Fruit fly (Drosophila melanogaster) whole organism, prepupa: ENCODE data around the gene JMJD4.
A peak's percentile ranks its signal among the peaks of the same experiment; 100 is the strongest.

ENCODE experiments used
- Blimp-1 ChIP-seq: fragments of 200-800 bp; sonication (Bioruptor generic); optimal IDR thresholded peaks from 3 replicates; lab custom pipeline; 2017; ENCODE audit warnings: missing biosample characterization, missing genetic modification characterization, mild to moderate bottlenecking, moderate library complexity, missing genetic modification reagents
- CG10631 ChIP-seq: fragments of 200-800 bp; sonication (Bioruptor generic); optimal IDR thresholded peaks from 2 replicates; lab custom pipeline; 2016; ENCODE audit warnings: missing biosample characterization, missing genetic modification characterization
- CG10669 ChIP-seq: fragments of 200-800 bp; sonication (Bioruptor generic); optimal IDR thresholded peaks from 3 replicates; lab custom pipeline; 2018; ENCODE audit warnings: missing biosample characterization, mild to moderate bottlenecking, missing genetic modification characterization, moderate library complexity
- CG11294 ChIP-seq: fragments of 200-800 bp; sonication (Bioruptor generic); IDR thresholded peaks from 2 replicates; pipeline ENCODE4 v1.3.6; 2022; ENCODE audit warnings: missing biosample characterization, missing genetic modification characterization
- CG11762 ChIP-seq: fragments of 200-800 bp; sonication (Bioruptor generic); optimal IDR thresholded peaks from 3 replicates; lab custom pipeline; 2016; ENCODE audit warnings: missing biosample characterization, missing genetic modification characterization; ENCODE audit not compliant: insufficient read depth
- CG11902 ChIP-seq: fragments of 200-800 bp; sonication (Bioruptor generic); optimal IDR thresholded peaks from 3 replicates; lab custom pipeline; 2016; ENCODE audit warnings: missing biosample characterization, missing genetic modification characterization
- CG1621 ChIP-seq: fragments of 200-800 bp; sonication (Bioruptor generic); optimal IDR thresholded peaks from 3 replicates; lab custom pipeline; 2018; ENCODE audit warnings: missing biosample characterization, mild to moderate bottlenecking, missing genetic modification characterization
- CG16779 ChIP-seq: fragments of 200-800 bp; sonication (Bioruptor generic); optimal IDR thresholded peaks from 3 replicates; lab custom pipeline; 2017; ENCODE audit warnings: missing biosample characterization, mild to moderate bottlenecking, missing genetic modification characterization
- CG3032 ChIP-seq: fragments of 200-800 bp; optimal IDR thresholded peaks from 2 replicates; lab custom pipeline; 2019; ENCODE audit warnings: missing biosample characterization, mild to moderate bottlenecking, missing genetic modification characterization, moderate library complexity
- CG31627 ChIP-seq: fragments of 200-800 bp; sonication (Bioruptor generic); optimal IDR thresholded peaks from 3 replicates; lab custom pipeline; 2016; ENCODE audit warnings: missing biosample characterization, missing genetic modification characterization
- CG34406 ChIP-seq: fragments of 200-800 bp; sonication (Bioruptor generic); optimal IDR thresholded peaks from 3 replicates; lab custom pipeline; 2016; ENCODE audit warnings: missing biosample characterization, missing genetic modification characterization
- CG3919 ChIP-seq: fragments of 200-800 bp; sonication (Bioruptor generic); optimal IDR thresholded peaks from 3 replicates; lab custom pipeline; 2016; ENCODE audit warnings: missing biosample characterization, missing genetic modification characterization
- CG4318 ChIP-seq: fragments of 200-800 bp; sonication (Bioruptor generic); optimal IDR thresholded peaks from 3 replicates; lab custom pipeline; 2017; ENCODE audit warnings: missing biosample characterization, mild to moderate bottlenecking, missing genetic modification characterization
- CG6163 ChIP-seq: fragments of 200-800 bp; sonication (Bioruptor generic); IDR thresholded peaks from 3 replicates; pipeline ENCODE4 v1.3.6; 2022; ENCODE audit warnings: missing biosample characterization, missing genetic modification characterization
- CG6276 ChIP-seq: fragments of 200-800 bp; sonication (Bioruptor generic); optimal IDR thresholded peaks from 2 replicates; lab custom pipeline; 2017; ENCODE audit warnings: missing biosample characterization, mild to moderate bottlenecking, missing genetic modification characterization
- CG6792 ChIP-seq: fragments of 200-800 bp; sonication (Bioruptor generic); optimal IDR thresholded peaks from 3 replicates; lab custom pipeline; 2016; ENCODE audit warnings: missing biosample characterization, missing genetic modification characterization
- CG6808 ChIP-seq: fragments of 200-800 bp; sonication (Bioruptor generic); optimal IDR thresholded peaks from 3 replicates; lab custom pipeline; 2017; ENCODE audit warnings: missing biosample characterization, missing genetic modification characterization, mild to moderate bottlenecking, moderate library complexity, missing genetic modification reagents
- CG6854 ChIP-seq: fragments of 200-800 bp; sonication (Bioruptor generic); optimal IDR thresholded peaks from 2 replicates; lab custom pipeline; 2017; ENCODE audit warnings: missing biosample characterization, mild to moderate bottlenecking, missing genetic modification characterization
- CG8119 ChIP-seq: fragments of 200-800 bp; sonication (Bioruptor generic); IDR thresholded peaks from 3 replicates; pipeline ENCODE4 v1.3.6; 2022; ENCODE audit warnings: missing biosample characterization, missing genetic modification characterization
- CG8319 ChIP-seq: fragments of 200-800 bp; sonication (Bioruptor generic); optimal IDR thresholded peaks from 3 replicates; lab custom pipeline; 2016; ENCODE audit warnings: missing biosample characterization, missing genetic modification characterization
- CG8632 ChIP-seq: fragments of 200-800 bp; sonication (Bioruptor generic); optimal IDR thresholded peaks from 3 replicates; lab custom pipeline; 2016; ENCODE audit warnings: missing biosample characterization, missing genetic modification characterization
- CG9139 ChIP-seq: fragments of 200-800 bp; sonication (Bioruptor generic); optimal IDR thresholded peaks from 3 replicates; lab custom pipeline; 2017; ENCODE audit warnings: missing biosample characterization, mild to moderate bottlenecking, missing genetic modification characterization
- Eip78C ChIP-seq: fragments of 200-800 bp; sonication (Bioruptor generic); peaks from one replicate; lab custom pipeline; 2016; ENCODE audit warnings: missing biosample characterization, missing genetic modification characterization
- Eip93F ChIP-seq: fragments of 200-800 bp; sonication (Bioruptor generic); optimal IDR thresholded peaks from 2 replicates; lab custom pipeline; 2016; ENCODE audit warnings: missing biosample characterization, mild to moderate bottlenecking, missing genetic modification characterization
- Ets96B ChIP-seq: fragments of 200-800 bp; optimal IDR thresholded peaks from 2 replicates; lab custom pipeline; 2019; ENCODE audit warnings: missing biosample characterization, mild to moderate bottlenecking, missing genetic modification characterization, moderate library complexity
- Gug ChIP-seq: fragments of 200-800 bp; sonication (Bioruptor generic); IDR thresholded peaks from 2 replicates; pipeline ENCODE4 v1.3.6; 2022; ENCODE audit warnings: missing biosample characterization, missing genetic modification characterization
- Hr38 ChIP-seq: sonication (Bioruptor generic); optimal IDR thresholded peaks from 2 replicates; lab custom pipeline; 2016; ENCODE audit warnings: missing biosample characterization, missing genetic modification characterization
- Hr39 ChIP-seq: fragments of 200-800 bp; sonication (Bioruptor generic); optimal IDR thresholded peaks from 2 replicates; lab custom pipeline; 2016; ENCODE audit warnings: missing biosample characterization, missing genetic modification characterization
- Met ChIP-seq: fragments of 200-800 bp; sonication (Bioruptor generic); optimal IDR thresholded peaks from 3 replicates; lab custom pipeline; 2016; ENCODE audit warnings: missing biosample characterization, missing genetic modification characterization
- Sox102F ChIP-seq: fragments of 200-800 bp; sonication (Bioruptor generic); optimal IDR thresholded peaks from 2 replicates; lab custom pipeline; 2016; ENCODE audit warnings: missing biosample characterization, mild to moderate bottlenecking, missing genetic modification characterization
- Sox14 ChIP-seq: fragments of 200-800 bp; sonication (Bioruptor generic); optimal IDR thresholded peaks from 3 replicates; lab custom pipeline; 2016; ENCODE audit warnings: missing biosample characterization, missing genetic modification characterization
- Sox15 ChIP-seq: fragments of 200-800 bp; sonication (Bioruptor generic); optimal IDR thresholded peaks from 3 replicates; lab custom pipeline; 2016; ENCODE audit warnings: missing biosample characterization, missing genetic modification characterization
- achi ChIP-seq: fragments of 200-800 bp; sonication (Bioruptor generic); optimal IDR thresholded peaks from 3 replicates; lab custom pipeline; 2016; ENCODE audit warnings: missing biosample characterization, missing genetic modification characterization
- acj6 ChIP-seq: fragments of 200-800 bp; sonication (Bioruptor generic); optimal IDR thresholded peaks from 3 replicates; lab custom pipeline; 2016; ENCODE audit warnings: missing biosample characterization, missing genetic modification characterization
- dac ChIP-seq: fragments of 200-800 bp; sonication (Bioruptor generic); optimal IDR thresholded peaks from 2 replicates; lab custom pipeline; 2017; ENCODE audit warnings: missing biosample characterization, mild to moderate bottlenecking, missing genetic modification characterization
- dsx ChIP-seq: fragments of 200-800 bp; optimal IDR thresholded peaks from 3 replicates; lab custom pipeline; 2019; ENCODE audit warnings: missing biosample characterization, mild to moderate bottlenecking, missing genetic modification characterization, moderate library complexity; ENCODE audit not compliant: poor library complexity, severe bottlenecking
- esn ChIP-seq: fragments of 200-800 bp; sonication (Bioruptor generic); optimal IDR thresholded peaks from 2 replicates; lab custom pipeline; 2016; ENCODE audit warnings: missing biosample characterization, mild to moderate bottlenecking, missing genetic modification characterization, moderate library complexity
- fd59A ChIP-seq: fragments of 200-800 bp; sonication (Bioruptor generic); optimal IDR thresholded peaks from 2 replicates; lab custom pipeline; 2017; ENCODE audit warnings: missing biosample characterization, mild to moderate bottlenecking, missing genetic modification characterization, missing genetic modification reagents
- fd85E ChIP-seq: fragments of 200-800 bp; sonication (Bioruptor generic); optimal IDR thresholded peaks from 3 replicates; lab custom pipeline; 2016; ENCODE audit warnings: missing biosample characterization, missing genetic modification characterization
- fkh ChIP-seq: fragments of 200-800 bp; sonication (Bioruptor generic); optimal IDR thresholded peaks from 3 replicates; lab custom pipeline; 2017; ENCODE audit warnings: missing biosample characterization, mild to moderate bottlenecking, missing genetic modification characterization, moderate library complexity
- lz ChIP-seq: fragments of 200-800 bp; sonication (Bioruptor generic); optimal IDR thresholded peaks from 3 replicates; lab custom pipeline; 2016; ENCODE audit warnings: missing biosample characterization, missing genetic modification characterization
- pdm3 ChIP-seq: fragments of 200-800 bp; sonication (Bioruptor generic); optimal IDR thresholded peaks from 3 replicates; lab custom pipeline; 2016; ENCODE audit warnings: missing biosample characterization, missing genetic modification characterization
- ss ChIP-seq, 2 experiments: fragments of 200-800 bp; sonication (Bioruptor generic); optimal IDR thresholded peaks; 2 replicates in 1 of 2; 3 replicates in 1 of 2; lab custom pipeline; 2017 to 2018; ENCODE audit warnings: mild to moderate bottlenecking in 2 of 2, missing biosample characterization in 2 of 2, missing genetic modification characterization in 2 of 2, moderate library complexity in 1 of 2
- svp ChIP-seq: fragments of 200-800 bp; sonication (Bioruptor generic); peaks from one replicate; lab custom pipeline; 2016; ENCODE audit warnings: missing biosample characterization, missing genetic modification characterization
- vri ChIP-seq: fragments of 200-800 bp; sonication (Bioruptor generic); optimal IDR thresholded peaks from 3 replicates; lab custom pipeline; 2016; ENCODE audit warnings: missing biosample characterization, mild to moderate bottlenecking, missing genetic modification characterization

The JMJD4 gene

DNA sequence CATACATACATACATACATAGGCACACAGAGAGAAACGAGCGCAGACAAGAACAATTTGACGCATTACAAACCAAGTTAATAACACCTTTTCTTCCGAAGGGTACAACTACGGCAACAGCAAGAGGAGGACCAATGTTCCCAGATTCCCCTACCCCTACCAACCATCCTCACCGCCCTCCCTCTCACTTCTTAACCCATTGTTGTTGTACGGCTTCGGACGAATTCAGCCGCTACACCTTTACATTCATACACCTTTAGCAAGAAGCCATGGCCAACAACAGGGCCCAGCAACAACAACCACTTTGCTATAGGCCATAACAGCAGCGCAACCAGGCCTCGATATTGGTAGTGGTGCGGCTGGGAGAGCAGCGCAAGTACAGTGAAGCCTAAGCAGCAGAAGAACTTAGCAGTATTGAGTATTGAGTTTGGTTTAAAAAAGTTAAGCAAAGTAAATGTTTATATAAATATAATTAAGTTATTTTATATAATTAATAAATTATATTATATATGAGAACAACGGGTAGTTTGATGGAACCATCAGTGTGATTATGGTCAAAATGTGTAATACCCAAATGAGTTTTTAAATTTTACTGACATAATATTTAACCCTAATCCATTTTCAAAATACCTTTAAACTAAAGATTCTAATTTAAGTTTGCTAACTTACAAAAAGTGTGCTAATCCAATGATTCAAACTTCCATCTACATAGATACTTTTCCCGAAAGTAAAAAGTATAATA, 8.5 kb downstream of the JMJD4 start (continued):
- peak; percentile 47 for TF ChIP-seq Sox14 (GFP tag; lab: Kevin White, UChicago)
- TF ChIP-seq CG3919, result peak; percentile 64
- no peak for TF ChIP-seq CG6854 (GFP tag; lab: Kevin White, UChicago)
- TF ChIP-seq CG10669 (GFP tag; lab: Kevin White, UChicago), result peak; percentile 28
- peak; percentile 28 for TF ChIP-seq CG6792 (GFP tag; lab: Kevin White, UChicago)
- peak; percentile 62 for TF ChIP-seq dsx
- TF ChIP-seq CG34406, result no peak
- TF ChIP-seq Met (GFP tag; lab: Kevin White, UChicago), result peak; percentile 45
- TF ChIP-seq ss (GFP tag; optimal IDR thresholded peaks at IDR 0.05; lab: Kevin White, UChicago), result peak; percentile 8 to 23
- TF ChIP-seq vri (GFP tag; lab: Kevin White, UChicago), result peak; percentile 5
- peak; percentile 45 for TF ChIP-seq CG31627 (GFP tag; lab: Kevin White, UChicago)
- no peak for TF ChIP-seq CG16779 (tag; lab: Kevin White, UChicago)
- peak; percentile 37 for TF ChIP-seq dac (GFP tag; lab: Kevin White, UChicago)
- TF ChIP-seq CG8319, result no peak
- no peak for TF ChIP-seq CG6808 (GFP tag; lab: Kevin White, UChicago)
- peak; percentile 67 for TF ChIP-seq CG6163 (GFP tag; lab: Robert Waterston, UW)
- TF ChIP-seq CG8119 (GFP tag; lab: Robert Waterston, UW), result peak; percentile 42; the same call in 1 of the 3 replicates
- no peak for TF ChIP-seq CG11762 (GFP tag; lab: Kevin White, UChicago)
- TF ChIP-seq acj6 (GFP tag; lab: Kevin White, UChicago), result peak; percentile 5
- TF ChIP-seq fkh (GFP tag; lab: Kevin White, UChicago), result no peak
- TF ChIP-seq Gug (GFP tag; lab: Robert Waterston, UW), result peak; percentile 37; the same call in 1 of the 2 replicates
- peak; percentile 14 for TF ChIP-seq Sox15 (GFP tag; lab: Kevin White, UChicago)
- peak; percentile 44 for TF ChIP-seq Sox102F
- peak; percentile 17 for TF ChIP-seq CG8632 (GFP tag; lab: Kevin White, UChicago)
- TF ChIP-seq fd59A (GFP tag; lab: Kevin White, UChicago), result peak; percentile 18
- TF ChIP-seq svp (GFP tag; lab: Kevin White, UChicago), result peak; percentile 78
- TF ChIP-seq lz (GFP tag; lab: Kevin White, UChicago), result no peak
- TF ChIP-seq Hr38, result no peak
- TF ChIP-seq esn, result peak; percentile 26
- peak; percentile 60 for TF ChIP-seq CG1621
- no peak for TF ChIP-seq CG6276 (GFP tag; lab: Kevin White, UChicago)
- TF ChIP-seq CG10631, result peak; percentile 3
- no peak for TF ChIP-seq CG9139 (GFP tag; lab: Kevin White, UChicago)
- TF ChIP-seq, all 60 proteins: peak for 42

DNA sequence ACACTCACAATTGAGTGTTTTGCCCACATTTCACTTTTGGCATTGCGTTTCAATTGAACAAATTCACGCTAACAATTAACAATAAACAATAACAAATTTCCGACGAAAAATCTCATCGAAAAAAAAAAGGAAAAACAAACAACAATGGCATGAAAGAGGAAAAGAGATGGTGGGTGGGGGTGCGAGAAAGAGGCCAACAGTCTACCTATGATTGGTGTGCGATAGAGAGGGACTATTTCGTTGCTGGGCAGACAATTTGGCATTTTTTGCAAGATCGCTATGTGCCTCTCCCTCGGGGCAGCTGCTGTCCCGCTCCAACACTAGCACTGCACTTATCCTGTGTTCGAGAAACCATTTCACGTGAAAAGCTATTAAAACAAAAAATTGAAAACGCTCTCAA, 9.2 kb downstream of the JMJD4 start:
- no peak for TF ChIP-seq CG3919
- no peak for TF ChIP-seq CG11294
- no peak for TF ChIP-seq Sox15 (GFP tag; lab: Kevin White, UChicago)

DNA sequence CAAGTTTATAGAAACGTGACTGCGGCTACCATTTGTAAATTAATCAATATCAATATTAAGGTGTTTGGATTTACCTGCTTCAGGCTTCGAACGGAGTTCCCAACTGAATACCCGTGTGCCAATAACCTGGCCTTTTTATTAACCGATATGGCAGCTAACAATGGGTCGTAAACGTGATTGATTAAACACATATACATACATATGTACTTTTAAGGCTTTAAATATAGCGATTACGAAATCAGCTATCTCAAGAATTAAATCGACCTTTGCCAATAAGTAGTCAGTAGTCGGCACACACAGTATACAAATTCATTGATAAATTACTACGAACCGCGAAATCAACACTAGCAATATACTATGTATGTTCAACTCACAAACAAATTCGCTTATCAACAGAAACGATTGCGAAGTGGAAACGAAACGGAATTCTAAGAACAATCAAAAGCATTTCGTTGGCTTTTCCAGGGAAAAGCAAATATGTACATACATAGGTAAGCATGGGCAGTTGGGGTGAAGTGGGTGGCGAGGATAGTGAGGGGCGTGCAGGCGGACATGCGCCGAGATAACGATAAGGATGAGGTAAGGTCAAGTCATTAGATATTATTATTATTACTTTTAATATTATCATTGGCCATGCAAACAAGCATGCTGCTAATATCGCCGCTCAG, 10.4 kb downstream of the JMJD4 start:
- no peak for TF ChIP-seq achi (GFP tag; lab: Kevin White, UChicago)
- TF ChIP-seq Met (GFP tag; lab: Kevin White, UChicago), result peak; percentile 5
- TF ChIP-seq CG31627 (GFP tag; lab: Kevin White, UChicago), result no peak
- TF ChIP-seq CG4318 (GFP tag; lab: Kevin White, UChicago), result no peak
- TF ChIP-seq CG16779 (tag; lab: Kevin White, UChicago), result peak; percentile 54
- TF ChIP-seq Eip93F (GFP tag; lab: Kevin White, UChicago), result peak; percentile 45
- TF ChIP-seq CG3032 (tag; lab: Kevin White, UChicago), result no peak
- TF ChIP-seq fkh (GFP tag; lab: Kevin White, UChicago), result peak; percentile 97
- no peak for TF ChIP-seq fd85E
- no peak for TF ChIP-seq Ets96B (tag; lab: Kevin White, UChicago)
- TF ChIP-seq CG10669 (GFP tag; lab: Kevin White, UChicago), result peak; percentile 34
- TF ChIP-seq fd59A (GFP tag; lab: Kevin White, UChicago), result no peak
- TF ChIP-seq CG8119 (GFP tag; lab: Robert Waterston, UW), result no peak
- no peak for TF ChIP-seq CG11902 (GFP tag; lab: Kevin White, UChicago)
- no peak for TF ChIP-seq pdm3
- no peak for TF ChIP-seq Hr38
- TF ChIP-seq Hr39 (GFP tag; lab: Kevin White, UChicago), result no peak
- TF ChIP-seq CG6808 (GFP tag; lab: Kevin White, UChicago), result peak; percentile 30
- TF ChIP-seq CG11294, result no peak
- peak; percentile 48 for TF ChIP-seq svp (GFP tag; lab: Kevin White, UChicago)
- TF ChIP-seq Eip78C (GFP tag; lab: Kevin White, UChicago), result peak; percentile 33
- TF ChIP-seq acj6 (GFP tag; lab: Kevin White, UChicago), result peak; percentile 34
- no peak for TF ChIP-seq Blimp-1
- no peak for TF ChIP-seq CG8319
